Worm (Caenorhabditis elegans) whole organism, L4/young adult: ENCODE data around the gene M106.2.

ENCODE experiments used
- W03F9.2 ChIP-seq: fragments of 150-350 bp; optimal IDR thresholded peaks from 2 replicates; lab custom pipeline; 2014; ENCODE audit warnings: missing biosample characterization, missing genetic modification characterization
- dao-5 ChIP-seq: sonication (generic microtip); optimal IDR thresholded peaks from 2 replicates; lab custom pipeline; 2016; ENCODE audit warnings: missing genotype, missing genetic modification characterization, moderate library complexity, missing compliant biosample characterization
- him-1 ChIP-seq: sonication (generic microtip); optimal IDR thresholded peaks from 2 replicates; lab custom pipeline; 2016; ENCODE audit warnings: missing genotype, missing genetic modification reagents, missing genetic modification characterization, missing compliant biosample characterization

DNA sequence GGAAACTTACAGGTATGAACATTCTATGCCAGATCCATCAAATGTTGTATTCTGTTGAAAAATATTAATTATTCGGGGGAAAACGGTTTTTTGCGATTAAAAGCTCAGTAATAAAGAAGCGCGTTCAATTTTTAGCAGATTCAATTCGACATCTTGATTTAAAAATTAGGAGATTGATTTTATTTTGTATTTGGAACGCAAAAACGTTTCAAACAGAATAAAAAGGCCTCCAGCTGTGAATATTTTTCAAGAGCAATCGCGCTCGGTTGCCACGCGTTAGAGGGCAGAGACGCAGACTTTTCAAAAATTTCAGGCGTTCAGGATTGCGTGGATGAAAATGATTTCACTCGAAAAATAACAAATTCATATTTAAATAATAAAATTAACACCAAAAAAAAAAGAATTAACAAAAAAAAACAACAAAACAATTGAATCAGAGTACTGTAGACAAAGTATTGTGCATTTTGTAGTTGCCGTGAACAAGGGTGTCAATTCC is 29.8 kb downstream of the M106.2 start, which contains the start of gene R06F6.8:
- TF ChIP-seq dao-5 (no peak), him-1 (tag; lab: Kevin White, UChicago) (no peak), W03F9.2 (tag; lab: Kevin White, UChicago) (no peak)
